Fruit fly (Drosophila melanogaster) Kc167 (cell line): Measurements from ENCODE around the gene APC4.

Source experiments
- Myc ChIP-seq: fragments of >200 bp; optimal IDR thresholded peaks from 2 replicates; lab custom pipeline; 2017; ENCODE audit warnings: missing external identifiers
- Sin3A ChIP-seq: fragments of >200 bp; optimal IDR thresholded peaks from 2 replicates; lab custom pipeline; 2018; ENCODE audit warnings: missing external identifiers
- h ChIP-seq: fragments of >200 bp; optimal IDR thresholded peaks from 3 replicates; lab custom pipeline; 2018; ENCODE audit warnings: missing external identifiers
- insv ChIP-seq: fragments of >200 bp; optimal IDR thresholded peaks from 3 replicates; lab custom pipeline; 2018; ENCODE audit warnings: missing external identifiers
- psq ChIP-seq: fragments of >200 bp; optimal IDR thresholded peaks from 2 replicates; lab custom pipeline; 2017; ENCODE audit warnings: missing external identifiers
- ttk ChIP-seq: sonication (Bioruptor generic); optimal IDR thresholded peaks from 2 replicates; lab custom pipeline; 2017; ENCODE audit warnings: missing external identifiers

- TF ChIP-seq psq (lab: Kevin White, UChicago) (no peak), h (lab: Kevin White, UChicago) (no peak), Myc (lab: Kevin White, UChicago) (no peak), insv (lab: Kevin White, UChicago) (no peak), Sin3A (lab: Kevin White, UChicago) (no peak), ttk (lab: Kevin White, UChicago) (no peak)
These were observed 50.0 kb downstream of the APC4 start for dm6 chrX:9132589-9133237.
